Worm (Caenorhabditis elegans): ENCODE results near the gene asp-15.

asp-15 gene

DNA sequence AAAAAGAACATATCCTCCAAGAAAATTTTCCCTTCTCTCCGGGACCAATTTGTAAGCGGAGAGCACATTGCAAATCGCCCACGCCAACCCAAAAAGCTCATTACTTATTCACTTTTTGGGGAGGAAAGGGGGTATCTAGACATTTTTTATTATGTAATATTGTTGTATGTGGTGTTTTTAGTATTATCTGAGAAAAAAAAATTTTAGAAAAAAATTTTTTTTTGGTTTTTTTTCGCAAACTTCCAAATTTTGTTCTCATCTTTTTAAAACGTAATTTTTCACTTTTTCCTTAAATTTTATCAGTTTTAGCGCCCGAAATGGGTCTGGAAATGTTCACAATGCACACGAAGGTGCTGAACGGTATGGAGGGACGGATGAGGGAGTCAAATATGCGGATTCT lies 15.2 kb upstream of the asp-15 start, which contains the start of gene twk-46:
twk-46 (plus strand) TSS at position 301 of the 400 bp plus-strand sequence.
- no peak for TF ChIP-seq ama-1 (optimal IDR thresholded peaks at IDR 0.05)
- TF ChIP-seq hnd-1 (tag; optimal IDR thresholded peaks at IDR 0.05) = no peak
- TF ChIP-seq scrt-1 (GFP tag; IDR thresholded peaks at IDR 0.05) = no peak
- TF ChIP-seq hmg-4 (GFP tag; optimal IDR thresholded peaks at IDR 0.05) = no peak
- no peak for TF ChIP-seq tbx-11 (GFP tag; IDR thresholded peaks at IDR 0.05)
- TF ChIP-seq ets-7 (tag; optimal IDR thresholded peaks at IDR 0.05) = no peak
- no peak for TF ChIP-seq sea-1 (GFP tag; conservative IDR thresholded peaks at IDR 0.05)
- TF ChIP-seq F13C5.2 (tag; optimal IDR thresholded peaks at IDR 0.05) = no peak
- TF ChIP-seq ceh-13 (GFP tag; optimal IDR thresholded peaks at IDR 0.05) = no peak

DNA sequence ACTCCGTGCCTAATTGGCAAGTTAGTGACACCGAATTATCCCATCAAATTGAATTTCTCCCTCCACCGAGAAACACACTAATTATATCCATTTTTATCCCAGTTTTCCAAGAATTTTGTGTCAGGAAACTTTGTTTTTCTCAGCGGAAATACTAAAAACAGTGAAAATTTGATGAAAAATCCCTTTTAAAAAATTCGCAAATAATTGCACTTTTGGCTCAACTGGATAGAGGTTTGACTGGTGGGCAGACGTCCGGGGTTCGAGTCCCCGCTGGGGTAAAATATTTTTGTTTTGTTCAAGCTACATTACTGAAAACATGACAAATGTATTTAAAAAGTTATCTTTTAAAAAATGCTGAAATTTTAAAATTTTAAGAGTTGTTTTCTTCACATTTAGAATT lies 13.4 kb upstream of the asp-15 start:
- TF ChIP-seq F13C5.2 (tag; optimal IDR thresholded peaks at IDR 0.05) (no peak), ceh-13 (GFP tag; optimal IDR thresholded peaks at IDR 0.05) (no peak), hmbx-1 (tag; optimal IDR thresholded peaks at IDR 0.05) (no peak), ets-7 (tag; optimal IDR thresholded peaks at IDR 0.05) (no peak), flt-1 (GFP tag; IDR thresholded peaks at IDR 0.05) (no peak), hmg-4 (GFP tag; optimal IDR thresholded peaks at IDR 0.05) (no peak), B0310.2 (tag; optimal IDR thresholded peaks at IDR 0.05) (no peak), ceh-36 (tag; optimal IDR thresholded peaks at IDR 0.05) (no peak), sea-1 (GFP tag; conservative IDR thresholded peaks at IDR 0.05) (no peak), tbx-37 (GFP tag; conservative IDR thresholded peaks at IDR 0.05) (no peak), tbx-11 (GFP tag; IDR thresholded peaks at IDR 0.05) (no peak), ama-1 (optimal IDR thresholded peaks at IDR 0.05) (no peak), tra-4 (tag; optimal IDR thresholded peaks at IDR 0.05) (no peak), hnd-1 (tag; optimal IDR thresholded peaks at IDR 0.05) (no peak), aly-1 (tag; optimal IDR thresholded peaks at IDR 0.05) (no peak), scrt-1 (GFP tag; IDR thresholded peaks at IDR 0.05) (no peak), pes-1 (GFP tag; IDR thresholded peaks at IDR 0.05) (no peak)

DNA sequence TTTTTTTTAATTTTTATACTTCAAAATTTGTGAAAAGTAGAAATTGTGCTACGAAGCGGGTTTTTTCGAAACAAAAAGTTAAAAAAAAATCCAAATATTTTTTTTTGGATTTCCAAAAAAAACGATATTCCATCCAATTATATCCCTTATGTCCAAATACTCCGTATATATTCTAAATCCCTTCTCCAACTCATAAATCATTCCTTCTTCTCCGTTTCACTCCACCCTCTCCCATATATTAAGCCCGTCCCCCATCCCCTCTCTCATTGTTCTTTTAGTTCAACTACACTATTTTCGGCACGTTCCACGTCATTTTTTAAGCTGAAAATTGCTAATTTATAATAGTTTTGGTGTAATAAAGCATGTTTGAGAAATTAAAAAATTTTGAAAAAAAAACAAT lies 12.9 kb upstream of the asp-15 start:
- no peak for TF ChIP-seq tra-4 (tag; optimal IDR thresholded peaks at IDR 0.05)
- no peak for TF ChIP-seq ceh-36 (tag; optimal IDR thresholded peaks at IDR 0.05)
- TF ChIP-seq flt-1 (GFP tag; IDR thresholded peaks at IDR 0.05) = no peak
- no peak for TF ChIP-seq tbx-11 (GFP tag; IDR thresholded peaks at IDR 0.05)

- TF ChIP-seq aly-1 (tag; optimal IDR thresholded peaks at IDR 0.05) (no peak), ceh-13 (GFP tag; optimal IDR thresholded peaks at IDR 0.05) (no peak), scrt-1 (GFP tag; IDR thresholded peaks at IDR 0.05) (no peak), tbx-37 (GFP tag; conservative IDR thresholded peaks at IDR 0.05) (no peak), ceh-36 (tag; optimal IDR thresholded peaks at IDR 0.05) (no peak), hnd-1 (tag; optimal IDR thresholded peaks at IDR 0.05) (no peak), sea-1 (GFP tag; conservative IDR thresholded peaks at IDR 0.05) (no peak), B0310.2 (tag; optimal IDR thresholded peaks at IDR 0.05) (no peak), tbx-11 (GFP tag; IDR thresholded peaks at IDR 0.05) (no peak), hmbx-1 (tag; optimal IDR thresholded peaks at IDR 0.05) (no peak), pes-1 (GFP tag; IDR thresholded peaks at IDR 0.05) (no peak), tra-4 (tag; optimal IDR thresholded peaks at IDR 0.05) (no peak)
Measured at ce11 chrV:19053281-19053680, 8.6 kb upstream of the asp-15 start.

ce11 chrV:19051425-19051824 lies 6.8 kb upstream of the asp-15 start:
- TF ChIP-seq tbx-37 (GFP tag; conservative IDR thresholded peaks at IDR 0.05) = no peak
- TF ChIP-seq sea-1 (GFP tag; conservative IDR thresholded peaks at IDR 0.05) = no peak

DNA sequence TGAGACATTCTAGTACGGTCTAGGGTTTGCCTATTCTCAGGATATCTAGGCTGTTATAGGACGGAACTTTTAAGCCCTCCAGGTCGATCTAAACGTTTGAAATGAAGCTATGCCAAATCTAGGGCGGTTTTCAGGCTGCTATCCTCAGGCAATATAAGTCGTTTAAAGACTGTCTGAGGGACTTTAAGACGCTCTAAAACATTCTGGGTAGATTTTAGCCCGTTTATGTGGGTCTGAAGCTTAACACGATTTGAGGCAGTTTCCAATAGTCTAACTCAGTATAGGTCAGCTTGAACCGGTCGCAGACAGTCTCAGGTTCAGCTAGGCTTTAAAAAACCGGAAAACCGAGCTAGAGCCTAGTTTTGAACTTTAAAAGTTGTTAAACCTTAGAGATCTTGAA lies 6.2 kb upstream of the asp-15 start:
- TF ChIP-seq pes-1 (GFP tag; IDR thresholded peaks at IDR 0.05) (no peak), sea-1 (GFP tag; conservative IDR thresholded peaks at IDR 0.05) (no peak), ceh-36 (tag; optimal IDR thresholded peaks at IDR 0.05) (no peak), hmg-4 (GFP tag; optimal IDR thresholded peaks at IDR 0.05) (no peak), tbx-37 (GFP tag; conservative IDR thresholded peaks at IDR 0.05) (no peak), ets-7 (tag; optimal IDR thresholded peaks at IDR 0.05) (no peak)

ce11 chrV:19050438-19050837 lies 5.8 kb upstream of the asp-15 start, which contains the start of gene asp-1:
TSS of gene asp-1 (minus strand) at chrV:19050752.
- TF ChIP-seq ama-1 (optimal IDR thresholded peaks at IDR 0.05) (no peak), sea-1 (GFP tag; conservative IDR thresholded peaks at IDR 0.05) (no peak), aly-1 (tag; optimal IDR thresholded peaks at IDR 0.05) (no peak), B0310.2 (tag; optimal IDR thresholded peaks at IDR 0.05) (no peak), ceh-36 (tag; optimal IDR thresholded peaks at IDR 0.05) (no peak), tra-4 (tag; optimal IDR thresholded peaks at IDR 0.05) (no peak), hmg-4 (GFP tag; optimal IDR thresholded peaks at IDR 0.05) (no peak), hnd-1 (tag; optimal IDR thresholded peaks at IDR 0.05) (no peak), scrt-1 (GFP tag; IDR thresholded peaks at IDR 0.05) (no peak), hmbx-1 (tag; optimal IDR thresholded peaks at IDR 0.05) (no peak), ceh-13 (GFP tag; optimal IDR thresholded peaks at IDR 0.05) (no peak), tbx-11 (GFP tag; IDR thresholded peaks at IDR 0.05) (no peak), tbx-37 (GFP tag; conservative IDR thresholded peaks at IDR 0.05) (no peak), pes-1 (GFP tag; IDR thresholded peaks at IDR 0.05) (no peak), ets-7 (tag; optimal IDR thresholded peaks at IDR 0.05) (no peak)

ce11 chrV:19049140-19050092 lies 4.8 kb upstream of the asp-15 start:
- TF ChIP-seq ceh-36 (tag; optimal IDR thresholded peaks at IDR 0.05) = no peak
- no peak for TF ChIP-seq sea-1 (GFP tag; conservative IDR thresholded peaks at IDR 0.05)
- TF ChIP-seq ets-7 (tag; optimal IDR thresholded peaks at IDR 0.05) = no peak
- no peak for TF ChIP-seq ama-1 (optimal IDR thresholded peaks at IDR 0.05)
- TF ChIP-seq scrt-1 (GFP tag; IDR thresholded peaks at IDR 0.05) = no peak
- TF ChIP-seq tbx-11 (GFP tag; IDR thresholded peaks at IDR 0.05) = no peak
- TF ChIP-seq pes-1 (GFP tag; IDR thresholded peaks at IDR 0.05) = no peak
- no peak for TF ChIP-seq F13C5.2 (tag; optimal IDR thresholded peaks at IDR 0.05)
- no peak for TF ChIP-seq hmbx-1 (tag; optimal IDR thresholded peaks at IDR 0.05)
- TF ChIP-seq tbx-37 (GFP tag; conservative IDR thresholded peaks at IDR 0.05) = no peak
